Fruit fly (Drosophila melanogaster): Measurements from ENCODE around the gene eff.

The eff gene

DNA sequence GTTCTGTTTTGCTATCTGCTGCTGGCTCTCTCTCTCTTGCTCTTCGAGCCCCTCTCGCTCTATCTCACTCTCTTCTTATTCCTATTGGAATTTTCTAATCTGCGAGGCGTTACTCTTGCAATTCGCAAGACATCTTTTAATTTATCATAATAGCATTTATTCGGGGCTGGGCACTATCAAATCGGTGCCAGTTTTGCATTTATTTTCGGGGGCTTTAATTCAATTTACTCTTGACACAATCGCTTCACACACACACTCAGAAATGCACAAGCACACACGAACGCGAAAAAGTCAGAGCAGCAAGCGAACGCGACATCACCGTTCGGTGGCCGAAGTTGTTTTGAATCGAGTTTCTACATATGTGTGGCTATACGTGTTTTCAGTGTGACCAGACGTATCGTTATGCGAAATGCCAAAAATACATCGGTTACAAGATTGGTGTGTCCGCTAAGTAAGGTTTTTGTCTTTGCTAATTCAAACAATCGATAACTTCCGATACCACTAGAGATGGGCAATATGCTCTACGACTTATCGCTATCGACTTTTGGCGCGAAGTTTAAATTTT lies 44.1 kb downstream of the eff start, which contains the start of gene Meltrin (continued):
- TF ChIP-seq ash1 (GFP tag; optimal IDR thresholded peaks at IDR 0.05) (peak; percentile 54), CG4328 (GFP tag; optimal IDR thresholded peaks at IDR 0.05) (peak; percentile 29), tna (GFP tag; IDR thresholded peaks at IDR 0.05; ENCODE audit: partially characterized antibody) (no peak), CG31365 (tag; optimal IDR thresholded peaks at IDR 0.05) (peak; percentile 55), btn (GFP tag; optimal IDR thresholded peaks at IDR 0.05) (no peak), Atf3 (GFP tag; optimal IDR thresholded peaks at IDR 0.05) (peak; percentile 27), CG7271 (tag; optimal IDR thresholded peaks at IDR 0.05) (no peak), Lhr (GFP tag; optimal IDR thresholded peaks at IDR 0.05) (peak; percentile 98), CG14965 (GFP tag; optimal IDR thresholded peaks at IDR 0.05; ENCODE audit: borderline replicate concordance) (no peak), CG10274 (GFP tag; optimal IDR thresholded peaks at IDR 0.05) (no peak), Atf-2 (GFP tag; optimal IDR thresholded peaks at IDR 0.05) (peak; percentile 29), BtbVII (GFP tag; optimal IDR thresholded peaks at IDR 0.05) (peak; percentile 38), slbo (GFP tag; IDR thresholded peaks at IDR 0.05) (no peak), ken (GFP tag; IDR thresholded peaks at IDR 0.05) (no peak), CG1529 (GFP tag; optimal IDR thresholded peaks at IDR 0.05) (peak; percentile 13), CG11696 (GFP tag; IDR thresholded peaks at IDR 0.05) (no peak), grn (GFP tag; optimal IDR thresholded peaks at IDR 0.05) (peak; percentile 51), CG15479 (GFP tag; optimal IDR thresholded peaks at IDR 0.05) (peak; percentile 75)

DNA sequence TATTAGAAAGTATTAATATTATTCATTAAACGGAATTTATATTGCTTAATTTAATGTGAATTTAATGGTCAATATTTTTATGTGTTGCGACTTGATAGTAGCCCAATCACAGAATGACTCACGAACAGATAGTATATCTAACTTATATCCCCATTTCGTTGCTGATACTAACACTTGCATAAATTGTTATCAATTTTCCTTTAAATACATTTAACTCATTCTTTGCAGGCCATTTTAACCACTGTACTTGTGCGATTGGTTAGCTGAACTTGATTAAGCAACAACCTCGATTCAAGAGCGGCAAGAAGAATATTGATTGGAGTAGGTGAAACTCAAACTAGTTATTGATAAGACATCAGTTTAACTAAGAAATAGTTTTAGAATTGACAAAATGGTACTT lies 45.5 kb downstream of the eff start:
- peak; percentile 3 for TF ChIP-seq CG9437 (GFP tag; optimal IDR thresholded peaks at IDR 0.05)
- no peak for TF ChIP-seq Hr51 (GFP tag; optimal IDR thresholded peaks at IDR 0.05)
- TF ChIP-seq CG6791 (GFP tag; IDR thresholded peaks at IDR 0.05; ENCODE audit: partially characterized antibody), result no peak
- TF ChIP-seq Pdp1 (GFP tag; optimal IDR thresholded peaks at IDR 0.05), result peak in 1 of 2 experiments; percentile 12
- peak; percentile 7; the same call in 1 of the 2 replicates for TF ChIP-seq chm (GFP tag; IDR thresholded peaks at IDR 0.05)
- TF ChIP-seq sens (GFP tag), result peak; percentile 14
- TF ChIP-seq CG8290 (GFP tag; optimal IDR thresholded peaks at IDR 0.05), result no peak
- peak in 1 of 2 experiments; percentile 22 for TF ChIP-seq CG8290 (tag; optimal IDR thresholded peaks at IDR 0.05)
- peak; percentile 61 for TF ChIP-seq mirr (GFP tag; optimal IDR thresholded peaks at IDR 0.05)
- peak; percentile 62 for TF ChIP-seq exex (tag; optimal IDR thresholded peaks at IDR 0.05)
- 0 out of 2 replicates have a peak, but pooled peaks have one; percentile 4 for TF ChIP-seq CG31441 (GFP tag; IDR thresholded peaks at IDR 0.05)
- no peak for TF ChIP-seq Dip3 (GFP tag; optimal IDR thresholded peaks at IDR 0.05)

DNA sequence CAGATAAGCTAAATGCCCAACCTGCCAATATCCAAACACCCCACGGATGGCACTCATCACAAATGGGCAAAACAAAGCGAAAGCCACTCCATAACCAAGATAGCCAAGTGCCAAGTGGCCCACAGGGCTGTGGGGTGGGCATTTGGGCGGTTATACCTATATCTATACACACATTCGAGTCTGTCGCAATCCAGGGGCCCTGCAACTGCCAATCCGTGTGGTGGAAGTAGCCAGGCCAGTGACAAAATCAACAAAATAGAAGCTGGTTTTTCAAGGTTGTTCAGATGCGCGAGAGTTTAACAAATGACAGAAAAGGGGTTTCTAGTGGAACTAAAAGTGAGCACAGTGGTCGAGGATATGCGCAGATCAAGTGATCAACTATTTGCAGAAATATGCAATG lies 46.1 kb downstream of the eff start:
- TF ChIP-seq NFAT (GFP tag; IDR thresholded peaks at IDR 0.05), result peak; percentile 28; the same call in 1 of the 2 replicates
- TF ChIP-seq mirr (GFP tag; optimal IDR thresholded peaks at IDR 0.05), result peak; percentile 27
- peak; percentile 5; the same call in 1 of the 2 replicates for TF ChIP-seq Rfx (GFP tag; IDR thresholded peaks at IDR 0.05)
- no peak for TF ChIP-seq CG3995 (GFP tag; optimal IDR thresholded peaks at IDR 0.05)
- TF ChIP-seq CG11723 (GFP tag; optimal IDR thresholded peaks at IDR 0.05), result no peak
- 0 out of 3 replicates have a peak, but pooled peaks have one; percentile 19 for TF ChIP-seq Dbx (GFP tag; IDR thresholded peaks at IDR 0.05)
- TF ChIP-seq Stat92E (GFP tag; optimal IDR thresholded peaks at IDR 0.05), result no peak
- TF ChIP-seq chinmo (GFP tag; IDR thresholded peaks at IDR 0.05; ENCODE audit: partially characterized antibody), result peak; percentile 59; the same call in 2 of the 4 replicates
- peak; percentile 71 for TF ChIP-seq CG13894 (tag; optimal IDR thresholded peaks at IDR 0.05)
- TF ChIP-seq slbo (GFP tag; IDR thresholded peaks at IDR 0.05), result no peak
- TF ChIP-seq prd (optimal IDR thresholded peaks at IDR 0.05), result no peak
- 0 out of 3 replicates have a peak, but pooled peaks have one; percentile 17 for TF ChIP-seq prd (GFP tag; IDR thresholded peaks at IDR 0.05)
- 0 out of 3 replicates have a peak, but pooled peaks have one; percentile 28 for TF ChIP-seq Opbp (GFP tag; IDR thresholded peaks at IDR 0.05; ENCODE audit: partially characterized antibody)
- TF ChIP-seq CG11085 (GFP tag; IDR thresholded peaks at IDR 0.05), result no peak
- TF ChIP-seq Dip3 (GFP tag; optimal IDR thresholded peaks at IDR 0.05), result no peak
- TF ChIP-seq seq (GFP tag; IDR thresholded peaks at IDR 0.05), result no peak
- TF ChIP-seq CG8290 (GFP tag; optimal IDR thresholded peaks at IDR 0.05), result no peak
- TF ChIP-seq CG8290 (tag; optimal IDR thresholded peaks at IDR 0.05), result peak in 1 of 2 experiments; percentile 14
- 0 out of 3 replicates have a peak, but pooled peaks have one; percentile 23 for TF ChIP-seq dysf (GFP tag; IDR thresholded peaks at IDR 0.05)
- peak; percentile 2 for TF ChIP-seq sug (tag; optimal IDR thresholded peaks at IDR 0.05)
- peak; percentile 24 for TF ChIP-seq Med (GFP tag)
- TF ChIP-seq rib (GFP tag; IDR thresholded peaks at IDR 0.05), result 0 out of 2 replicates have a peak, but pooled peaks have one; percentile 31

All from whole organism, embryonic.